Fruit fly (Drosophila melanogaster) whole organism, adult: ENCODE data around the gene CG31388.

Experiments
- CG11617 ChIP-seq: fragments of 200-800 bp; sonication (Bioruptor generic); optimal IDR thresholded peaks from 2 replicates; lab custom pipeline; 2017; ENCODE audit warnings: mild to moderate bottlenecking, missing biosample characterization, missing genetic modification reagents, missing genetic modification characterization
- CG12768 ChIP-seq: fragments of 200-800 bp; sonication (Bioruptor generic); optimal IDR thresholded peaks from 2 replicates; lab custom pipeline; 2017; ENCODE audit warnings: missing biosample characterization, missing genetic modification characterization, mild to moderate bottlenecking, moderate library complexity, missing genetic modification reagents
- CG14711 ChIP-seq: fragments of 200-800 bp; sonication (Bioruptor generic); optimal IDR thresholded peaks from 2 replicates; lab custom pipeline; 2018; ENCODE audit warnings: missing biosample characterization, mild to moderate bottlenecking, missing genetic modification characterization, moderate library complexity
- CG1620 ChIP-seq: fragments of 200-800 bp; sonication (Bioruptor generic); optimal IDR thresholded peaks from 2 replicates; lab custom pipeline; 2016; ENCODE audit warnings: missing biosample characterization, missing genetic modification characterization
- CG33017 ChIP-seq: fragments of 200-800 bp; sonication (Bioruptor generic); optimal IDR thresholded peaks from 2 replicates; lab custom pipeline; 2018; ENCODE audit warnings: missing biosample characterization, mild to moderate bottlenecking, missing genetic modification characterization, moderate library complexity
- CG5204 ChIP-seq: fragments of 200-800 bp; sonication (Bioruptor generic); optimal IDR thresholded peaks from 2 replicates; lab custom pipeline; 2016; ENCODE audit warnings: missing biosample characterization, missing genetic modification characterization
- CG7045 ChIP-seq: fragments of 200-800 bp; sonication (Bioruptor generic); optimal IDR thresholded peaks from 2 replicates; lab custom pipeline; 2017; ENCODE audit warnings: missing biosample characterization, mild to moderate bottlenecking, missing genetic modification characterization
- CG7101 ChIP-seq: fragments of 200-800 bp; sonication (Bioruptor generic); optimal IDR thresholded peaks from 2 replicates; lab custom pipeline; 2018; ENCODE audit warnings: missing biosample characterization, mild to moderate bottlenecking, missing genetic modification characterization, moderate library complexity
- Clk ChIP-seq: fragments of 200-800 bp; sonication (Bioruptor generic); optimal IDR thresholded peaks from 2 replicates; lab custom pipeline; 2017; ENCODE audit warnings: missing biosample characterization, missing genetic modification characterization
- Crg-1 ChIP-seq: fragments of 200-800 bp; sonication (Bioruptor generic); optimal IDR thresholded peaks from 2 replicates; lab custom pipeline; 2016; ENCODE audit warnings: missing biosample characterization, missing genetic modification characterization
- Hr96 ChIP-seq: fragments of 200-800 bp; sonication (Bioruptor generic); optimal IDR thresholded peaks from 2 replicates; lab custom pipeline; 2016; ENCODE audit warnings: missing biosample characterization, missing genetic modification characterization
- Mnt ChIP-seq: fragments of 200-800 bp; sonication (Bioruptor generic); optimal IDR thresholded peaks from 2 replicates; lab custom pipeline; 2016; ENCODE audit warnings: missing biosample characterization, mild to moderate bottlenecking, missing genetic modification characterization
- bab1 ChIP-seq: fragments of 200-800 bp; sonication (Bioruptor generic); optimal IDR thresholded peaks from 3 replicates; lab custom pipeline; 2019; ENCODE audit warnings: missing biosample characterization, mild to moderate bottlenecking, missing genetic modification characterization, moderate library complexity
- cic ChIP-seq: fragments of 200-800 bp; sonication (Bioruptor generic); optimal IDR thresholded peaks from 2 replicates; lab custom pipeline; 2017; ENCODE audit warnings: missing biosample characterization, mild to moderate bottlenecking, missing genetic modification characterization, moderate library complexity
- cnc ChIP-seq, 2 experiments: fragments of >200 bp; optimal IDR thresholded peaks; 2 replicates each; lab custom pipeline; 2017
- kay ChIP-seq: fragments of 200-800 bp; sonication (Bioruptor generic); peaks from one replicate; lab custom pipeline; 2016; ENCODE audit warnings: missing biosample characterization, missing genetic modification characterization, borderline replicate concordance
- ovo ChIP-seq: fragments of 200-800 bp; sonication (Bioruptor generic); optimal IDR thresholded peaks from 2 replicates; lab custom pipeline; 2016; ENCODE audit warnings: missing biosample characterization, missing genetic modification characterization
- pad ChIP-seq: fragments of 200-800 bp; sonication (Bioruptor generic); optimal IDR thresholded peaks from 3 replicates; lab custom pipeline; 2017; ENCODE audit warnings: missing biosample characterization, missing genetic modification characterization, mild to moderate bottlenecking, moderate library complexity, missing genetic modification reagents
- tj ChIP-seq: fragments of 200-800 bp; sonication (Bioruptor generic); optimal IDR thresholded peaks from 3 replicates; lab custom pipeline; 2017; ENCODE audit warnings: missing biosample characterization, mild to moderate bottlenecking, missing genetic modification characterization, moderate library complexity
- toe ChIP-seq: fragments of 200-800 bp; sonication (Bioruptor generic); optimal IDR thresholded peaks from 2 replicates; lab custom pipeline; 2016; ENCODE audit warnings: missing biosample characterization, missing genetic modification characterization

CG31388 gene

dm6 chr3R:11200042-11200884 lies 37.4 kb upstream of the CG31388 start:
- TF ChIP-seq bab1 (GFP tag; lab: Kevin White, UChicago) (no peak), CG7101 (tag; lab: Kevin White, UChicago) (no peak), CG12768 (GFP tag; lab: Kevin White, UChicago) (no peak), Hr96 (GFP tag; lab: Kevin White, UChicago) (no peak), toe (no peak), kay (GFP tag; lab: Kevin White, UChicago) (peak; percentile 92), ovo (no peak), Crg-1 (GFP tag; lab: Kevin White, UChicago) (no peak), CG11617 (GFP tag; lab: Kevin White, UChicago) (no peak), pad (GFP tag; lab: Kevin White, UChicago) (no peak), cnc (optimal IDR thresholded peaks at IDR 0.05; lab: Kevin White, UChicago) (no peak), CG5204 (GFP tag; lab: Kevin White, UChicago) (no peak), CG7045 (GFP tag; lab: Kevin White, UChicago) (peak; percentile 2), Clk (GFP tag; lab: Kevin White, UChicago) (no peak), CG1620 (GFP tag; lab: Kevin White, UChicago) (no peak), CG33017 (tag; lab: Kevin White, UChicago) (no peak), cic (GFP tag; lab: Kevin White, UChicago) (peak; percentile 30), CG14711 (tag; lab: Kevin White, UChicago) (peak; percentile 56), tj (no peak), Mnt (peak; percentile 27)

- TF ChIP-seq CG7101 (tag; lab: Kevin White, UChicago) (peak; percentile 50), Crg-1 (GFP tag; lab: Kevin White, UChicago) (no peak), toe (no peak), CG11617 (GFP tag; lab: Kevin White, UChicago) (peak; percentile 42), bab1 (GFP tag; lab: Kevin White, UChicago) (no peak), CG5204 (GFP tag; lab: Kevin White, UChicago) (no peak), CG33017 (tag; lab: Kevin White, UChicago) (peak; percentile 46)
Observed at dm6 chr3R:11200885-11201421, 36.7 kb upstream of the CG31388 start.

- TF ChIP-seq CG14711 (tag; lab: Kevin White, UChicago): no peak
- TF ChIP-seq bab1 (GFP tag; lab: Kevin White, UChicago): peak; percentile 48
- TF ChIP-seq CG7045 (GFP tag; lab: Kevin White, UChicago): no peak
- peak; percentile 18 for TF ChIP-seq Mnt
- TF ChIP-seq cic (GFP tag; lab: Kevin White, UChicago): peak; percentile 44
- TF ChIP-seq CG33017 (tag; lab: Kevin White, UChicago): no peak
- no peak for TF ChIP-seq pad (GFP tag; lab: Kevin White, UChicago)
- no peak for TF ChIP-seq CG5204 (GFP tag; lab: Kevin White, UChicago)
- TF ChIP-seq Clk (GFP tag; lab: Kevin White, UChicago): no peak
- TF ChIP-seq CG7101 (tag; lab: Kevin White, UChicago): no peak
Observed at dm6 chr3R:11208766-11209331, 28.8 kb upstream of the CG31388 start.

- no peak for TF ChIP-seq cnc (optimal IDR thresholded peaks at IDR 0.05; lab: Kevin White, UChicago)
- peak; percentile 32 for TF ChIP-seq tj
- peak; percentile 77 for TF ChIP-seq Hr96 (GFP tag; lab: Kevin White, UChicago)
- TF ChIP-seq CG14711 (tag; lab: Kevin White, UChicago): peak; percentile 36
- TF ChIP-seq pad (GFP tag; lab: Kevin White, UChicago): peak; percentile 42
- TF ChIP-seq CG5204 (GFP tag; lab: Kevin White, UChicago): no peak
- TF ChIP-seq Clk (GFP tag; lab: Kevin White, UChicago): no peak
- TF ChIP-seq bab1 (GFP tag; lab: Kevin White, UChicago): peak; percentile 48
- peak; percentile 51 for TF ChIP-seq CG1620 (GFP tag; lab: Kevin White, UChicago)
- peak; percentile 33 for TF ChIP-seq Crg-1 (GFP tag; lab: Kevin White, UChicago)
- peak; percentile 48 for TF ChIP-seq CG7045 (GFP tag; lab: Kevin White, UChicago)
- peak; percentile 68 for TF ChIP-seq CG7101 (tag; lab: Kevin White, UChicago)
- TF ChIP-seq ovo: peak; percentile 74
- peak; percentile 44 for TF ChIP-seq CG12768 (GFP tag; lab: Kevin White, UChicago)
- peak; percentile 77 for TF ChIP-seq toe
- peak; percentile 92 for TF ChIP-seq Mnt
- TF ChIP-seq kay (GFP tag; lab: Kevin White, UChicago): no peak
- peak; percentile 37 for TF ChIP-seq CG33017 (tag; lab: Kevin White, UChicago)
- peak; percentile 69 for TF ChIP-seq cic (GFP tag; lab: Kevin White, UChicago)
- TF ChIP-seq CG11617 (GFP tag; lab: Kevin White, UChicago): peak; percentile 90
Observed at dm6 chr3R:11209801-11210402, 27.7 kb upstream of the CG31388 start, which contains the start of the genes SdhC and Tctp. TSS of gene SdhC (minus strand) at chr3R:11209849. TSS of gene Tctp (plus strand) at chr3R:11210247.
